Worm (Caenorhabditis elegans) whole organism, mixed stage, embryonic: Measurements from ENCODE around the gene F10E9.11.

Experiments used
- blmp-1 ChIP-seq: fragments of 150-350 bp; optimal IDR thresholded peaks from 2 replicates; lab custom pipeline; 2014; ENCODE audit warnings: missing biosample characterization, missing genetic modification characterization
- mep-1 ChIP-seq: fragments of 150-350 bp; optimal IDR thresholded peaks from 2 replicates; lab custom pipeline; 2017; ENCODE audit warnings: missing biosample characterization, missing genetic modification reagents, missing genetic modification characterization, inconsistent platforms
- nhr-12 ChIP-seq: fragments of 150-350 bp; optimal IDR thresholded peaks from 2 replicates; lab custom pipeline; 2014; ENCODE audit warnings: missing biosample characterization, missing genetic modification characterization
- nhr-237 ChIP-seq: fragments of 150-350 bp; optimal IDR thresholded peaks from 2 replicates; lab custom pipeline; 2014; ENCODE audit warnings: missing biosample characterization, missing genetic modification characterization
- nhr-28 ChIP-seq: fragments of 150-350 bp; optimal IDR thresholded peaks from 2 replicates; lab custom pipeline; 2014; ENCODE audit warnings: missing biosample characterization, missing genetic modification characterization
- nhr-76 ChIP-seq: sonication (generic microtip); optimal IDR thresholded peaks from 2 replicates; lab custom pipeline; 2017; ENCODE audit warnings: missing biosample characterization, missing genetic modification characterization
- unc-39 ChIP-seq: fragments of 150-350 bp; optimal IDR thresholded peaks from 2 replicates; lab custom pipeline; 2014; ENCODE audit warnings: missing biosample characterization, missing genetic modification characterization
- unc-62 ChIP-seq: fragments of 150-350 bp; optimal IDR thresholded peaks from 2 replicates; lab custom pipeline; 2014; ENCODE audit warnings: missing biosample characterization, missing genetic modification reagents, missing genetic modification characterization
- ztf-11 ChIP-seq: fragments of 150-350 bp; optimal IDR thresholded peaks from 2 replicates; lab custom pipeline; 2014; ENCODE audit warnings: missing biosample characterization, missing genetic modification characterization

- TF ChIP-seq mep-1 (no peak), nhr-28 (tag; lab: Kevin White, UChicago) (no peak), ztf-11 (no peak), nhr-76 (tag; lab: Kevin White, UChicago) (no peak), nhr-12 (tag; lab: Kevin White, UChicago) (no peak), nhr-237 (no peak), blmp-1 (tag; lab: Kevin White, UChicago) (no peak), unc-62 (GFP tag; lab: Kevin White, UChicago) (no peak), unc-39 (tag; lab: Kevin White, UChicago) (no peak)
Observed at ce11 chrIII:8300860-8301396, 18.1 kb downstream of the F10E9.11 start.
